Worm (Caenorhabditis elegans): ENCODE results near the gene srh-282.

DNA sequence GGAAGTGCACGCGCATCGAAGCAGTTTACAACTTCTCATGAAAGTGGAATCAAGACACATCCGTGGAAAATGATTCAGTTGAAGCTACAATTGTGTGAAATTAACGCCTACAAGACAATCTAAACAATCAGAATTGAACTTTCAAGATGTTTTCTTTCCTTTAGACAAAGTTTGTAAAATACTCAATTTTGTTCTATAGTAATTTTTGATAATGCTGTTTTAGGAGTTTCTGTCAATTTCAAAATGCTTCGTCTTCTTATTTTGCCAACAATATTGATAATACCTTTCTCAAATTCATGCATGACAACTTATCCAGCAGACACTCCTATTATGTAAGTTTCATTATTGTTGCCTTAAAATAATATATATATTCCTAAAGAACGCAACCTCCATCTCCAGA is 4.1 kb downstream of the srh-282 start, which contains the start of gene T21D12.11:
- TF ChIP-seq med-1 (GFP tag; optimal IDR thresholded peaks at IDR 0.05; ENCODE audit: insufficient read depth) (no peak), ztf-23 (GFP tag; IDR thresholded peaks at IDR 0.05) (no peak), klf-2 (GFP tag; conservative IDR thresholded peaks at IDR 0.05) (no peak), cog-1 (tag; optimal IDR thresholded peaks at IDR 0.05) (no peak), flt-1 (GFP tag; IDR thresholded peaks at IDR 0.05) (no peak), ref-1 (GFP tag; conservative IDR thresholded peaks at IDR 0.05) (no peak), ztf-29 (GFP tag; IDR thresholded peaks at IDR 0.05) (no peak)
